Fruit fly (Drosophila melanogaster) whole organism, embryonic: ENCODE measurements around the gene CG6168.
A peak's percentile ranks its signal among the peaks of the same experiment; 100 is the strongest.

ENCODE experiments used
- Blimp-1 ChIP-seq: fragments of 200-800 bp; sonication (Bioruptor generic); optimal IDR thresholded peaks from 3 replicates; lab custom pipeline; 2018; ENCODE audit warnings: missing biosample characterization, missing genetic modification characterization, mild to moderate bottlenecking, moderate library complexity, missing genetic modification reagents
- CG10147 ChIP-seq: fragments of 200-800 bp; sonication (Bioruptor generic); optimal IDR thresholded peaks from 2 replicates; lab custom pipeline; 2019; ENCODE audit warnings: missing biosample characterization, mild to moderate bottlenecking, missing genetic modification characterization, moderate library complexity
- CG10654 ChIP-seq: fragments of 200-800 bp; sonication (Bioruptor generic); optimal IDR thresholded peaks from 2 replicates; lab custom pipeline; 2016; ENCODE audit warnings: missing biosample characterization, missing genetic modification characterization
- CG11723 ChIP-seq: fragments of 200-800 bp; sonication (Bioruptor generic); optimal IDR thresholded peaks from 2 replicates; lab custom pipeline; 2017; ENCODE audit warnings: missing biosample characterization, mild to moderate bottlenecking, missing genetic modification characterization
- CG12071 ChIP-seq: fragments of 200-800 bp; sonication (Bioruptor generic); optimal IDR thresholded peaks from 3 replicates; lab custom pipeline; 2018; ENCODE audit warnings: missing biosample characterization, mild to moderate bottlenecking, missing genetic modification characterization
- CG12391 ChIP-seq: fragments of 200-800 bp; sonication (Bioruptor generic); optimal IDR thresholded peaks from 3 replicates; lab custom pipeline; 2018; ENCODE audit warnings: missing biosample characterization, mild to moderate bottlenecking, missing genetic modification characterization, moderate library complexity
- CG12769 ChIP-seq: fragments of 200-800 bp; sonication (Bioruptor generic); optimal IDR thresholded peaks from 2 replicates; lab custom pipeline; 2019; ENCODE audit warnings: missing biosample characterization, mild to moderate bottlenecking, missing genetic modification characterization, moderate library complexity
- CG13624 ChIP-seq: fragments of 200-800 bp; sonication (Bioruptor generic); optimal IDR thresholded peaks from 2 replicates; lab custom pipeline; 2016; ENCODE audit warnings: missing biosample characterization, missing genetic modification characterization
- CG1603 ChIP-seq: fragments of 200-800 bp; sonication (Bioruptor generic); optimal IDR thresholded peaks from 2 replicates; lab custom pipeline; 2019; ENCODE audit warnings: missing biosample characterization, mild to moderate bottlenecking, missing genetic modification characterization, moderate library complexity
- CG17186 ChIP-seq: fragments of 200-800 bp; sonication (Bioruptor generic); optimal IDR thresholded peaks from 3 replicates; lab custom pipeline; 2017; ENCODE audit warnings: missing biosample characterization, missing genetic modification reagents, missing genetic modification characterization
- CG17568 ChIP-seq: fragments of 200-800 bp; sonication (Bioruptor generic); optimal IDR thresholded peaks from 2 replicates; lab custom pipeline; 2018; ENCODE audit warnings: missing biosample characterization, mild to moderate bottlenecking, missing genetic modification characterization, moderate library complexity
- CG17912 ChIP-seq: fragments of 200-800 bp; sonication (Bioruptor generic); optimal IDR thresholded peaks from 2 replicates; lab custom pipeline; 2018; ENCODE audit warnings: missing biosample characterization, mild to moderate bottlenecking, missing genetic modification characterization
- CG18262 ChIP-seq: fragments of 200-800 bp; optimal IDR thresholded peaks from 3 replicates; lab custom pipeline; 2019; ENCODE audit warnings: missing biosample characterization, mild to moderate bottlenecking, missing genetic modification characterization, moderate library complexity
- CG2116 ChIP-seq: fragments of 200-800 bp; sonication (Bioruptor generic); optimal IDR thresholded peaks from 3 replicates; lab custom pipeline; 2018; ENCODE audit warnings: missing biosample characterization, mild to moderate bottlenecking, missing genetic modification characterization
- CG2202 ChIP-seq: fragments of 200-800 bp; sonication (Bioruptor generic); optimal IDR thresholded peaks from 2 replicates; lab custom pipeline; 2018; ENCODE audit warnings: missing biosample characterization, mild to moderate bottlenecking, missing genetic modification characterization
- CG31441 ChIP-seq: fragments of 200-800 bp; sonication (Bioruptor generic); IDR thresholded peaks from 2 replicates; pipeline ENCODE4 v1.3.6; 2022; ENCODE audit warnings: missing biosample characterization, missing genetic modification characterization
- CG4707 ChIP-seq: fragments of 200-800 bp; sonication (Bioruptor generic); optimal IDR thresholded peaks from 2 replicates; lab custom pipeline; 2018; ENCODE audit warnings: missing biosample characterization, mild to moderate bottlenecking, missing genetic modification characterization, moderate library complexity
- CG7357 ChIP-seq: fragments of 200-800 bp; sonication (Bioruptor generic); IDR thresholded peaks from 3 replicates; pipeline ENCODE4 v1.3.6; 2022; ENCODE audit warnings: missing biosample characterization, missing genetic modification characterization
- CG7839 ChIP-seq: fragments of 200-800 bp; sonication (Bioruptor generic); optimal IDR thresholded peaks from 3 replicates; lab custom pipeline; 2018; ENCODE audit warnings: missing biosample characterization, mild to moderate bottlenecking, missing genetic modification characterization, moderate library complexity
- CoRest ChIP-seq: fragments of 200-800 bp; sonication (Bioruptor generic); optimal IDR thresholded peaks from 3 replicates; lab custom pipeline; 2018; ENCODE audit warnings: missing biosample characterization, mild to moderate bottlenecking, missing genetic modification characterization, moderate library complexity
- HHEX ChIP-seq: fragments of 200-800 bp; sonication (Bioruptor generic); optimal IDR thresholded peaks from 3 replicates; lab custom pipeline; 2017; ENCODE audit warnings: missing biosample characterization, mild to moderate bottlenecking, missing genetic modification characterization, missing genetic modification reagents
- Hmr ChIP-seq: fragments of 200-800 bp; sonication (Bioruptor generic); optimal IDR thresholded peaks from 3 replicates; lab custom pipeline; 2017; ENCODE audit warnings: mild to moderate bottlenecking, missing biosample characterization, missing genetic modification reagents, missing genetic modification characterization
- Mes4 ChIP-seq: fragments of 200-800 bp; sonication (Bioruptor generic); optimal IDR thresholded peaks from 2 replicates; lab custom pipeline; 2016; ENCODE audit warnings: missing biosample characterization, missing genetic modification characterization
- NC2β ChIP-seq: fragments of 200-800 bp; sonication (Bioruptor generic); optimal IDR thresholded peaks from 2 replicates; lab custom pipeline; 2016; ENCODE audit warnings: missing biosample characterization, missing genetic modification characterization
- Pdp1 ChIP-seq, 2 experiments: fragments of 200-800 bp; sonication (Bioruptor generic); optimal IDR thresholded peaks; 3 replicates each; lab custom pipeline; 2016; ENCODE audit warnings: missing biosample characterization in 2 of 2, missing genetic modification characterization in 2 of 2, mild to moderate bottlenecking in 1 of 2, moderate library complexity in 1 of 2
- Side ChIP-seq: fragments of 200-800 bp; sonication (Bioruptor generic); optimal IDR thresholded peaks from 2 replicates; lab custom pipeline; 2016; ENCODE audit warnings: missing biosample characterization, missing genetic modification characterization
- Sox100B ChIP-seq: fragments of 200-800 bp; sonication (Bioruptor generic); optimal IDR thresholded peaks from 3 replicates; lab custom pipeline; 2018; ENCODE audit warnings: missing biosample characterization, mild to moderate bottlenecking, missing genetic modification characterization
- Usf ChIP-seq: fragments of 200-800 bp; sonication (Bioruptor generic); optimal IDR thresholded peaks from 2 replicates; lab custom pipeline; 2017; ENCODE audit warnings: missing genotype, missing biosample characterization, missing genetic modification characterization
- YL-1 ChIP-seq: fragments of 200-800 bp; sonication (Bioruptor generic); optimal IDR thresholded peaks from 3 replicates; lab custom pipeline; 2017; ENCODE audit warnings: missing biosample characterization, mild to moderate bottlenecking, missing genetic modification characterization
- ac ChIP-seq: fragments of 200-800 bp; sonication (Bioruptor generic); optimal IDR thresholded peaks from 3 replicates; lab custom pipeline; 2017; ENCODE audit warnings: missing biosample characterization, mild to moderate bottlenecking, missing genetic modification characterization
- br ChIP-seq: fragments of >200 bp; optimal IDR thresholded peaks from 2 replicates; lab custom pipeline; 2017
- cad ChIP-seq: fragments of >200 bp; optimal IDR thresholded peaks from 2 replicates; lab custom pipeline; 2017; ENCODE audit warnings: missing biosample characterization, missing genetic modification characterization
- cas ChIP-seq: fragments of 200-800 bp; sonication (Bioruptor generic); IDR thresholded peaks from 2 replicates; pipeline ENCODE4 v1.3.6; 2022; ENCODE audit warnings: missing biosample characterization, missing genetic modification characterization
- ci ChIP-seq: fragments of 200-800 bp; sonication (Bioruptor generic); IDR thresholded peaks from 3 replicates; pipeline ENCODE4 v1.3.6; 2022; ENCODE audit warnings: missing biosample characterization, missing genetic modification characterization
- corto ChIP-seq: fragments of 200-800 bp; sonication (Bioruptor generic); optimal IDR thresholded peaks from 2 replicates; lab custom pipeline; 2016; ENCODE audit warnings: missing biosample characterization, mild to moderate bottlenecking, missing genetic modification characterization, moderate library complexity
- dan ChIP-seq: fragments of 200-800 bp; sonication (Bioruptor generic); IDR thresholded peaks from 2 replicates; pipeline ENCODE4 v1.3.6; 2022; ENCODE audit warnings: missing biosample characterization, missing genetic modification characterization
- danr ChIP-seq: fragments of 200-800 bp; sonication (Bioruptor generic); IDR thresholded peaks from 2 replicates; pipeline ENCODE4 v1.3.6; 2022; ENCODE audit warnings: missing biosample characterization, missing genetic modification characterization
- eve ChIP-seq, 2 experiments: fragments of >200 bp; optimal IDR thresholded peaks; 2 replicates each; lab custom pipeline; 2017; ENCODE audit warnings: missing biosample characterization in 2 of 2, missing genetic modification characterization in 2 of 2
- gcm ChIP-seq: fragments of 200-800 bp; sonication (Bioruptor generic); optimal IDR thresholded peaks from 2 replicates; lab custom pipeline; 2019; ENCODE audit warnings: missing biosample characterization, mild to moderate bottlenecking, missing genetic modification characterization, moderate library complexity
- nom ChIP-seq: fragments of 200-800 bp; sonication (Bioruptor generic); optimal IDR thresholded peaks from 2 replicates; lab custom pipeline; 2017; ENCODE audit warnings: missing biosample characterization, missing genetic modification characterization, mild to moderate bottlenecking, moderate library complexity, missing genetic modification reagents
- p53 ChIP-seq: fragments of 200-800 bp; sonication (Bioruptor generic); optimal IDR thresholded peaks from 2 replicates; lab custom pipeline; 2016; ENCODE audit warnings: missing biosample characterization, missing genetic modification characterization
- pb ChIP-seq: fragments of 200-800 bp; sonication (Bioruptor generic); optimal IDR thresholded peaks from 3 replicates; lab custom pipeline; 2016; ENCODE audit warnings: missing biosample characterization, missing genetic modification characterization
- pho ChIP-seq: fragments of 200-800 bp; sonication (Bioruptor generic); optimal IDR thresholded peaks from 2 replicates; lab custom pipeline; 2016; ENCODE audit warnings: missing biosample characterization, missing genetic modification characterization
- sens ChIP-seq: fragments of 200-800 bp; sonication (Bioruptor generic); peaks from one replicate; lab custom pipeline; 2016; ENCODE audit warnings: missing biosample characterization, missing genetic modification characterization
- seq ChIP-seq: fragments of 200-800 bp; sonication (Bioruptor generic); IDR thresholded peaks from 2 replicates; pipeline ENCODE4 v1.3.6; 2022; ENCODE audit warnings: missing biosample characterization, missing genetic modification characterization
- slou ChIP-seq: fragments of 200-800 bp; sonication (Bioruptor generic); optimal IDR thresholded peaks from 3 replicates; lab custom pipeline; 2016; ENCODE audit warnings: missing biosample characterization, missing genetic modification characterization
- ssp ChIP-seq: fragments of 200-800 bp; sonication (Bioruptor generic); IDR thresholded peaks from 2 replicates; pipeline ENCODE4 v1.3.6; 2022; ENCODE audit warnings: missing biosample characterization, missing genetic modification characterization
- tll ChIP-seq, 2 experiments: fragments of 200-800 bp in 1 of 2; fragments of >200 bp in 1 of 2; sonication (Bioruptor generic) in 1 of 2; optimal IDR thresholded peaks; 2 replicates each; lab custom pipeline; 2017 to 2019; ENCODE audit warnings: missing biosample characterization in 2 of 2, missing genetic modification characterization in 2 of 2, mild to moderate bottlenecking in 1 of 2, moderate library complexity in 1 of 2
- tna ChIP-seq: fragments of 200-800 bp; sonication (Bioruptor generic); IDR thresholded peaks from 2 replicates; pipeline ENCODE4 v1.3.6; 2022; ENCODE audit warnings: missing biosample characterization, missing genetic modification characterization; ENCODE audit not compliant: partially characterized antibody
- ttk ChIP-seq: fragments of 200-800 bp; sonication (Bioruptor generic); IDR thresholded peaks from 2 replicates; pipeline ENCODE4 v2.1.2; 2022; ENCODE audit warnings: missing biosample characterization, missing genetic modification characterization

CG6168 gene

DNA sequence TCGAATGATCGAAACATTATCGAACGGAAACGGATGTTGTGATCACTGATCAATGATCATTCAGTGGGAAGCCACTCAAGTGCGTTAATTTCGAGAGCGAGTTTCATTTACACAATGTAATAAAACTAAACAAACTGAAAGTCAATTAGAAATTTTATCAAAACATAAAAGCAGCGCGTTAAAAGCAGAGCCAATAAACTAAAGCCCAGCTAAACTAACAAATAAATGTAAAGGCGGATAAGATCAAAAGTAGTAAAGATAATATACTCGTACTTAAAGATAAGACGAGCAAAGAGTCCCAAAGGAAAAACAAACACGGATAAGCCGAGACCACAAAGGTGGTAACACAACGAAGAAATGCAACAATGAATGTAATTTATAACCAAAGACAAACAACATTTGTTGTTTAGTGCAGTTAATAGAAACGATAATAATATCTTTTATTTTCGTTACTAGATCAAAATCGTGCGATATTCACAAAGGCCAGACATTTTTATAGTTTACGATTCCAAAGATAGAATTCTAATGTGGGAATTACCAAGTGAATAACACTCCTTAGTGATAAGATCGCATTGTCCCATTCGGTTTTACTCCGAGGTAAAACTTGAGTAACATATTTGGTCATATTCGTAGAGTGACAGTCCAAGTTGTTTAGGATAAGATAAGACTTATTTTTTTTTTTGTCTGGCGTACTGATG lies 47.9 kb downstream of the CG6168 start (continued):
- TF ChIP-seq tll (GFP tag; optimal IDR thresholded peaks at IDR 0.05; lab: Kevin White, UChicago) (peak in 1 of 2 experiments; percentile 53), tna (GFP tag; lab: Robert Waterston, UW) (no peak), CG13624 (GFP tag; lab: Kevin White, UChicago) (no peak), Hmr (GFP tag; lab: Kevin White, UChicago) (no peak), CG2116 (GFP tag; lab: Kevin White, UChicago) (no peak), Side (GFP tag; lab: Kevin White, UChicago) (no peak), p53 (GFP tag; lab: Kevin White, UChicago) (no peak), CG11723 (no peak), HHEX (no peak), br (lab: Kevin White, UChicago) (no peak), ac (peak; percentile 9), ssp (GFP tag; lab: Robert Waterston, UW) (no peak), CG17186 (GFP tag; lab: Kevin White, UChicago) (no peak), Blimp-1 (GFP tag; lab: Kevin White, UChicago) (peak; percentile 1), CG7839 (tag; lab: Kevin White, UChicago) (no peak), danr (GFP tag; lab: Robert Waterston, UW) (no peak), CG31441 (no peak), cas (no peak), Pdp1 (GFP tag; optimal IDR thresholded peaks at IDR 0.05; lab: Kevin White, UChicago) (no peak), CG10147 (GFP tag; lab: Kevin White, UChicago) (no peak), eve (GFP tag; optimal IDR thresholded peaks at IDR 0.05; lab: Kevin White, UChicago) (peak in 1 of 2 experiments; percentile 30), CG12071 (no peak), NC2β (GFP tag; lab: Kevin White, UChicago) (no peak), CG18262 (tag; lab: Kevin White, UChicago) (peak; percentile 42), CG10654 (GFP tag; lab: Kevin White, UChicago) (no peak), CG12769 (tag; lab: Kevin White, UChicago) (no peak), CG7357 (GFP tag; lab: Robert Waterston, UW) (no peak), Sox100B (GFP tag; lab: Kevin White, UChicago) (peak; percentile 48), CG1603 (tag; lab: Kevin White, UChicago) (no peak), gcm (GFP tag; lab: Kevin White, UChicago) (peak; percentile 38), CoRest (tag; lab: Kevin White, UChicago) (no peak), CG2202 (tag; lab: Kevin White, UChicago) (peak; percentile 45), seq (no peak), CG17912 (no peak), slou (GFP tag; lab: Kevin White, UChicago) (no peak), CG4707 (GFP tag; lab: Kevin White, UChicago) (no peak), pho (no peak), Usf (GFP tag; lab: Kevin White, UChicago) (no peak), corto (no peak), dan (GFP tag; lab: Robert Waterston, UW) (no peak), YL-1 (no peak), ttk (GFP tag; lab: Robert Waterston, UW) (no peak), CG12391 (no peak), CG17568 (peak; percentile 34), Mes4 (GFP tag; lab: Kevin White, UChicago) (no peak), ci (GFP tag; lab: Robert Waterston, UW) (peak; percentile 42; the same call in 1 of the 3 replicates), cad (no peak), pb (no peak), sens (GFP tag; lab: Kevin White, UChicago) (peak; percentile 81), nom (GFP tag; lab: Kevin White, UChicago) (no peak)
